Fruit fly (Drosophila melanogaster) whole organism, prepupa: ENCODE results near the gene CG8851.
A peak's percentile ranks its signal among the peaks of the same experiment; 100 is the strongest.

Experiments used
- CG10631 ChIP-seq: fragments of 200-800 bp; sonication (Bioruptor generic); optimal IDR thresholded peaks from 2 replicates; lab custom pipeline; 2016; ENCODE audit warnings: missing biosample characterization, missing genetic modification characterization
- CG11294 ChIP-seq: fragments of 200-800 bp; sonication (Bioruptor generic); IDR thresholded peaks from 2 replicates; pipeline ENCODE4 v1.3.6; 2022; ENCODE audit warnings: missing biosample characterization, missing genetic modification characterization
- CG11762 ChIP-seq: fragments of 200-800 bp; sonication (Bioruptor generic); optimal IDR thresholded peaks from 3 replicates; lab custom pipeline; 2016; ENCODE audit warnings: missing biosample characterization, missing genetic modification characterization; ENCODE audit not compliant: insufficient read depth
- CG11902 ChIP-seq: fragments of 200-800 bp; sonication (Bioruptor generic); optimal IDR thresholded peaks from 3 replicates; lab custom pipeline; 2016; ENCODE audit warnings: missing biosample characterization, missing genetic modification characterization
- CG1621 ChIP-seq: fragments of 200-800 bp; sonication (Bioruptor generic); optimal IDR thresholded peaks from 3 replicates; lab custom pipeline; 2018; ENCODE audit warnings: missing biosample characterization, mild to moderate bottlenecking, missing genetic modification characterization
- CG3032 ChIP-seq: fragments of 200-800 bp; optimal IDR thresholded peaks from 2 replicates; lab custom pipeline; 2019; ENCODE audit warnings: missing biosample characterization, mild to moderate bottlenecking, missing genetic modification characterization, moderate library complexity
- CG31627 ChIP-seq: fragments of 200-800 bp; sonication (Bioruptor generic); optimal IDR thresholded peaks from 3 replicates; lab custom pipeline; 2016; ENCODE audit warnings: missing biosample characterization, missing genetic modification characterization
- CG34406 ChIP-seq: fragments of 200-800 bp; sonication (Bioruptor generic); optimal IDR thresholded peaks from 3 replicates; lab custom pipeline; 2016; ENCODE audit warnings: missing biosample characterization, missing genetic modification characterization
- CG6163 ChIP-seq: fragments of 200-800 bp; sonication (Bioruptor generic); IDR thresholded peaks from 3 replicates; pipeline ENCODE4 v1.3.6; 2022; ENCODE audit warnings: missing biosample characterization, missing genetic modification characterization
- CG6276 ChIP-seq: fragments of 200-800 bp; sonication (Bioruptor generic); optimal IDR thresholded peaks from 2 replicates; lab custom pipeline; 2017; ENCODE audit warnings: missing biosample characterization, mild to moderate bottlenecking, missing genetic modification characterization
- CG6792 ChIP-seq: fragments of 200-800 bp; sonication (Bioruptor generic); optimal IDR thresholded peaks from 3 replicates; lab custom pipeline; 2016; ENCODE audit warnings: missing biosample characterization, missing genetic modification characterization
- CG6854 ChIP-seq: fragments of 200-800 bp; sonication (Bioruptor generic); optimal IDR thresholded peaks from 2 replicates; lab custom pipeline; 2017; ENCODE audit warnings: missing biosample characterization, mild to moderate bottlenecking, missing genetic modification characterization
- CG7368 ChIP-seq: fragments of 200-800 bp; sonication (Bioruptor generic); optimal IDR thresholded peaks from 3 replicates; lab custom pipeline; 2016; ENCODE audit warnings: missing biosample characterization, missing genetic modification characterization
- CG9139 ChIP-seq: fragments of 200-800 bp; sonication (Bioruptor generic); optimal IDR thresholded peaks from 3 replicates; lab custom pipeline; 2017; ENCODE audit warnings: missing biosample characterization, mild to moderate bottlenecking, missing genetic modification characterization
- Eip75B ChIP-seq: fragments of 200-800 bp; sonication (Bioruptor generic); optimal IDR thresholded peaks from 3 replicates; lab custom pipeline; 2016; ENCODE audit warnings: missing biosample characterization, missing genetic modification characterization
- Eip78C ChIP-seq: fragments of 200-800 bp; sonication (Bioruptor generic); peaks from one replicate; lab custom pipeline; 2016; ENCODE audit warnings: missing biosample characterization, missing genetic modification characterization
- Eip93F ChIP-seq: fragments of 200-800 bp; sonication (Bioruptor generic); optimal IDR thresholded peaks from 2 replicates; lab custom pipeline; 2016; ENCODE audit warnings: missing biosample characterization, mild to moderate bottlenecking, missing genetic modification characterization
- Gug ChIP-seq: fragments of 200-800 bp; sonication (Bioruptor generic); IDR thresholded peaks from 2 replicates; pipeline ENCODE4 v1.3.6; 2022; ENCODE audit warnings: missing biosample characterization, missing genetic modification characterization
- Hr39 ChIP-seq: fragments of 200-800 bp; sonication (Bioruptor generic); optimal IDR thresholded peaks from 2 replicates; lab custom pipeline; 2016; ENCODE audit warnings: missing biosample characterization, missing genetic modification characterization
- Hr4 ChIP-seq: fragments of 200-800 bp; sonication (Bioruptor generic); optimal IDR thresholded peaks from 3 replicates; lab custom pipeline; 2016; ENCODE audit warnings: missing biosample characterization, missing genetic modification characterization
- Lpt ChIP-seq: fragments of 200-800 bp; sonication (Bioruptor generic); optimal IDR thresholded peaks from 3 replicates; lab custom pipeline; 2016; ENCODE audit warnings: missing biosample characterization, missing genetic modification characterization
- Met ChIP-seq: fragments of 200-800 bp; sonication (Bioruptor generic); optimal IDR thresholded peaks from 3 replicates; lab custom pipeline; 2016; ENCODE audit warnings: missing biosample characterization, missing genetic modification characterization
- OdsH ChIP-seq: fragments of 200-800 bp; sonication (Bioruptor generic); optimal IDR thresholded peaks from 3 replicates; lab custom pipeline; 2016; ENCODE audit warnings: missing biosample characterization, missing genetic modification characterization
- Sox14 ChIP-seq: fragments of 200-800 bp; sonication (Bioruptor generic); optimal IDR thresholded peaks from 3 replicates; lab custom pipeline; 2016; ENCODE audit warnings: missing biosample characterization, missing genetic modification characterization
- achi ChIP-seq: fragments of 200-800 bp; sonication (Bioruptor generic); optimal IDR thresholded peaks from 3 replicates; lab custom pipeline; 2016; ENCODE audit warnings: missing biosample characterization, missing genetic modification characterization
- acj6 ChIP-seq: fragments of 200-800 bp; sonication (Bioruptor generic); optimal IDR thresholded peaks from 3 replicates; lab custom pipeline; 2016; ENCODE audit warnings: missing biosample characterization, missing genetic modification characterization
- cyc ChIP-seq: fragments of 200-800 bp; sonication (Bioruptor generic); optimal IDR thresholded peaks from 3 replicates; lab custom pipeline; 2016; ENCODE audit warnings: missing biosample characterization, missing genetic modification characterization
- dac ChIP-seq: fragments of 200-800 bp; sonication (Bioruptor generic); optimal IDR thresholded peaks from 2 replicates; lab custom pipeline; 2017; ENCODE audit warnings: missing biosample characterization, mild to moderate bottlenecking, missing genetic modification characterization
- dsx ChIP-seq: fragments of 200-800 bp; optimal IDR thresholded peaks from 3 replicates; lab custom pipeline; 2019; ENCODE audit warnings: missing biosample characterization, mild to moderate bottlenecking, missing genetic modification characterization, moderate library complexity; ENCODE audit not compliant: poor library complexity, severe bottlenecking
- eg ChIP-seq: fragments of 200-800 bp; sonication (Bioruptor generic); IDR thresholded peaks from 3 replicates; pipeline ENCODE4 v1.3.6; 2022; ENCODE audit warnings: missing biosample characterization, missing genetic modification characterization
- fkh ChIP-seq: fragments of 200-800 bp; sonication (Bioruptor generic); optimal IDR thresholded peaks from 3 replicates; lab custom pipeline; 2017; ENCODE audit warnings: missing biosample characterization, mild to moderate bottlenecking, missing genetic modification characterization, moderate library complexity
- lz ChIP-seq: fragments of 200-800 bp; sonication (Bioruptor generic); optimal IDR thresholded peaks from 3 replicates; lab custom pipeline; 2016; ENCODE audit warnings: missing biosample characterization, missing genetic modification characterization
- salr ChIP-seq, 2 experiments: fragments of 200-800 bp; sonication (Bioruptor generic); optimal IDR thresholded peaks; 3 replicates each; lab custom pipeline; 2016 to 2018; ENCODE audit warnings: missing biosample characterization in 2 of 2, missing genetic modification characterization in 2 of 2, mild to moderate bottlenecking in 1 of 2
- ss ChIP-seq, 2 experiments: fragments of 200-800 bp; sonication (Bioruptor generic); optimal IDR thresholded peaks; 2 replicates in 1 of 2; 3 replicates in 1 of 2; lab custom pipeline; 2017 to 2018; ENCODE audit warnings: mild to moderate bottlenecking in 2 of 2, missing biosample characterization in 2 of 2, missing genetic modification characterization in 2 of 2, moderate library complexity in 1 of 2

CG8851 gene

DNA sequence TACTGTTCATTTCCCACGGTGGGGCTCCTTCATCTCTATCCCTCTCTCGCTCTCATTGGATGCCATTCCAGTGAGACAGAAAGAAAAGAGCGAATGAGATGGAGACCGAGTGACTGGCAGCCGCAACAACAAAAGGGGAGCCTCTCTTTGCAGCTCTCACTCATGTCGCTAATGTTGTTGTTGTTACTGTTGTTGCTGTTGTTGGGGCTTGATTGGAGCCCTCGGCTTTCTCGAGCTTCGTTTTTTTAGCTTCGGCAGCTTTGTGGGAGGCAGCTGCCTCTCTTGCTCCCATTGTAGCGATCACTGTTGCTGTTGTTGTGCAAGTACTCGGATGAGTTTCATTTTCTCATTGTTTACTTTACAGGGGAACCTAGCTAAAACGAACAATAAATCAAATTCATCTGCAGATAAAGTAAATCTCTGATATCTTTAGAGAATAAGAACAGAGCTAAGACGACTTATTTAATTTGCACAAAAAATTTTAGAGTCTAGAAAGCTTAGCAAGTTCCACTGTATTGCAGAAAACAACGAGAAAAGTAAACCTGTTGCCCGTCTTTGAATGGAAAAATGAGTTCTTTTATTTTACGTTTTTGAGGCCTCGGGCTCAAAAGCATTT, 14.9 kb downstream of the CG8851 start (continued):
- TF ChIP-seq achi (GFP tag; lab: Kevin White, UChicago) = peak; percentile 91
- TF ChIP-seq Hr39 (GFP tag; lab: Kevin White, UChicago) = peak; percentile 95
- TF ChIP-seq Eip75B (GFP tag; lab: Kevin White, UChicago) = peak; percentile 92
- peak; percentile 93 for TF ChIP-seq lz (GFP tag; lab: Kevin White, UChicago)
- TF ChIP-seq CG6854 = peak; percentile 78
- peak; percentile 82 for TF ChIP-seq CG11762 (GFP tag; lab: Kevin White, UChicago)
- peak; percentile 89 for TF ChIP-seq CG10631 (GFP tag; lab: Kevin White, UChicago)
- TF ChIP-seq CG6792 = peak; percentile 92
- peak; percentile 95 for TF ChIP-seq cyc (GFP tag; lab: Kevin White, UChicago)
- TF ChIP-seq CG11902 (GFP tag; lab: Kevin White, UChicago) = peak; percentile 92
- peak; percentile 93 for TF ChIP-seq eg
- TF ChIP-seq OdsH = peak; percentile 91
- TF ChIP-seq CG31627 (GFP tag; lab: Kevin White, UChicago) = peak; percentile 94
- TF ChIP-seq CG1621 (tag; lab: Kevin White, UChicago) = peak; percentile 84
- TF ChIP-seq Eip78C = peak; percentile 98
- TF ChIP-seq CG9139 (GFP tag; lab: Kevin White, UChicago) = peak; percentile 71
- TF ChIP-seq Eip93F (GFP tag; lab: Kevin White, UChicago) = peak; percentile 44
- TF ChIP-seq CG11294 = peak; percentile 63
- peak; percentile 80 for TF ChIP-seq Gug (GFP tag; lab: Robert Waterston, UW)
- TF ChIP-seq dac (GFP tag; lab: Kevin White, UChicago) = peak; percentile 1

- TF ChIP-seq fkh (peak; percentile 65), CG7368 (GFP tag; lab: Kevin White, UChicago) (no peak), Eip78C (peak; percentile 27), CG6163 (GFP tag; lab: Robert Waterston, UW) (peak; percentile 21; the same call in 1 of the 3 replicates), eg (peak; percentile 55; the same call in 2 of the 3 replicates)
Measured at dm6 chr2L:3538564-3539411, 19.3 kb downstream of the CG8851 start, which contains the start of gene drm. TSS of gene drm (plus strand) at chr2L:3539247.

- TF ChIP-seq CG6854 (no peak), eg (0 out of 3 replicates have a peak, but pooled peaks have one; percentile 14), CG3032 (tag; lab: Kevin White, UChicago) (no peak), dsx (GFP tag; lab: Kevin White, UChicago) (peak; percentile 4), Eip78C (no peak), CG31627 (GFP tag; lab: Kevin White, UChicago) (no peak), fkh (peak; percentile 0), Met (GFP tag; lab: Kevin White, UChicago) (no peak)
Measured at dm6 chr2L:3539412-3539743, 19.9 kb downstream of the CG8851 start.

DNA sequence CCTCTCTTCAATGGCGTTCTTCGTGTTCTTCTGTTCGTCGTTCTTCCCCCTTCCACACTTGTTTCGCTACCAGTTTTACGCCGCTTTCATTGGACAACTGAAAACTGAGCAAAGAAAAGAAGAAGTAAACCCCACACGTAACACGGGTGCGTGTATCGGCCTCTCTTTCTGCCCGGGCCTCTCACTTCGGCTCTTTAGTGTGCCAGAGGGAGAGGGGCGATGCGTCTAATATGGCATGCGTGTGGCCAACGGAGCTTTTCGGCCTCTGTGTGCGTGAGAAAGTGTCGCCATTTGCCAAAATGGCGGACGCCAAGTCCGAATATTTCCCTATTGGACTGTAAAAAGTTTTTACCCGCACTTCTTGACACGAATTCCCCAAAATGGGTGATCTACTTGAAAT, 20.5 kb downstream of the CG8851 start:
- TF ChIP-seq OdsH (no peak), CG34406 (GFP tag; lab: Kevin White, UChicago) (no peak), Sox14 (no peak), ss (GFP tag; optimal IDR thresholded peaks at IDR 0.05; lab: Kevin White, UChicago) (no peak), acj6 (no peak), Lpt (GFP tag; lab: Kevin White, UChicago) (no peak), CG6276 (GFP tag; lab: Kevin White, UChicago) (no peak), Met (GFP tag; lab: Kevin White, UChicago) (no peak), fkh (peak; percentile 17), CG11902 (GFP tag; lab: Kevin White, UChicago) (no peak), salr (GFP tag; optimal IDR thresholded peaks at IDR 0.05; lab: Kevin White, UChicago) (no peak), Eip93F (GFP tag; lab: Kevin White, UChicago) (no peak), Hr4 (GFP tag; lab: Kevin White, UChicago) (no peak), CG6163 (GFP tag; lab: Robert Waterston, UW) (0 out of 3 replicates have a peak, but pooled peaks have one; percentile 17)
- TF ChIP-seq, all 60 proteins: peak for 2
